Worm (Caenorhabditis elegans) whole organism, late embryonic: ENCODE measurements around the gene ctr-9.

ENCODE experiments used
- ama-1 ChIP-seq: fragments of 150-350 bp; optimal IDR thresholded peaks from 2 replicates; lab custom pipeline; 2014
- ceh-24 ChIP-seq: sonication (generic microtip); optimal IDR thresholded peaks from 2 replicates; lab custom pipeline; 2016; ENCODE audit warnings: mild to moderate bottlenecking, missing genetic modification characterization, missing compliant biosample characterization
- elt-2 ChIP-seq: sonication (generic microtip); optimal IDR thresholded peaks from 2 replicates; lab custom pipeline; 2016; ENCODE audit warnings: missing genetic modification reagents, missing genetic modification characterization, missing compliant biosample characterization
- nhr-232 ChIP-seq: sonication (generic microtip); optimal IDR thresholded peaks from 2 replicates; lab custom pipeline; 2016; ENCODE audit warnings: missing genetic modification characterization, missing compliant biosample characterization
- pag-3 ChIP-seq: sonication (generic microtip); optimal IDR thresholded peaks from 2 replicates; lab custom pipeline; 2016; ENCODE audit warnings: missing compliant biosample characterization, missing genetic modification characterization, borderline replicate concordance
- pha-2 ChIP-seq: sonication (generic microtip); optimal IDR thresholded peaks from 2 replicates; lab custom pipeline; 2017; ENCODE audit warnings: mild to moderate bottlenecking, missing genetic modification characterization, missing compliant biosample characterization
- pha-4 ChIP-seq: fragments of 150-350 bp; optimal IDR thresholded peaks from 2 replicates; lab custom pipeline; 2018; ENCODE audit warnings: missing biosample characterization, missing genetic modification reagents, missing genetic modification characterization
- pqm-1 ChIP-seq: sonication (generic microtip); optimal IDR thresholded peaks from 2 replicates; lab custom pipeline; 2016; ENCODE audit warnings: missing genetic modification characterization, missing compliant biosample characterization
- pros-1 ChIP-seq: fragments of 150-350 bp; optimal IDR thresholded peaks from 2 replicates; lab custom pipeline; 2014; ENCODE audit warnings: missing biosample characterization, missing genetic modification reagents, missing genetic modification characterization

- TF ChIP-seq pha-2 (tag; lab: Kevin White, UChicago) (no peak), pag-3 (tag; lab: Kevin White, UChicago) (no peak), ama-1 (lab: Kevin White, UChicago) (no peak), pqm-1 (tag; lab: Kevin White, UChicago) (no peak), nhr-232 (tag; lab: Kevin White, UChicago) (no peak), pha-4 (no peak), pros-1 (tag; lab: Kevin White, UChicago) (no peak), ceh-24 (tag; lab: Kevin White, UChicago) (no peak), elt-2 (tag; lab: Kevin White, UChicago) (no peak)
Measured at ce11 chrIII:9502155-9502714, 11.0 kb downstream of the ctr-9 start.
